Fruit fly (Drosophila melanogaster) whole organism, embryonic: Measurements from ENCODE around the gene CG14000.

ENCODE experiments used
- Abd-B ChIP-seq: fragments of 200-800 bp; sonication (Bioruptor generic); optimal IDR thresholded peaks from 2 replicates; lab custom pipeline; 2018; ENCODE audit warnings: missing biosample characterization, mild to moderate bottlenecking, missing genetic modification characterization, moderate library complexity
- CG1024 ChIP-seq: fragments of 200-800 bp; sonication (Bioruptor generic); IDR thresholded peaks from 2 replicates; pipeline ENCODE4 v1.3.6; 2022; ENCODE audit warnings: missing biosample characterization, missing genetic modification characterization
- CG10959 ChIP-seq: fragments of 200-800 bp; sonication (Bioruptor generic); IDR thresholded peaks from 2 replicates; pipeline ENCODE4 v1.3.6; 2022; ENCODE audit warnings: missing biosample characterization, missing genetic modification characterization
- CG11456 ChIP-seq: fragments of 200-800 bp; sonication (Bioruptor generic); IDR thresholded peaks from 3 replicates; pipeline ENCODE4 v1.3.6; 2022; ENCODE audit warnings: missing biosample characterization, missing genetic modification characterization
- CG12219 ChIP-seq: fragments of 200-800 bp; sonication (Bioruptor generic); optimal IDR thresholded peaks from 3 replicates; lab custom pipeline; 2018; ENCODE audit warnings: missing biosample characterization, mild to moderate bottlenecking, missing genetic modification characterization
- CG13296 ChIP-seq: fragments of 200-800 bp; sonication (Bioruptor generic); optimal IDR thresholded peaks from 3 replicates; lab custom pipeline; 2018; ENCODE audit warnings: missing biosample characterization, mild to moderate bottlenecking, missing genetic modification characterization
- CG13424 ChIP-seq: fragments of 200-800 bp; sonication (Bioruptor generic); optimal IDR thresholded peaks from 2 replicates; lab custom pipeline; 2019; ENCODE audit warnings: missing biosample characterization, mild to moderate bottlenecking, missing genetic modification characterization, moderate library complexity
- CG16815 ChIP-seq: fragments of 200-800 bp; sonication (Bioruptor generic); optimal IDR thresholded peaks from 3 replicates; lab custom pipeline; 2017; ENCODE audit warnings: missing biosample characterization, mild to moderate bottlenecking, missing genetic modification characterization
- CG1832 ChIP-seq: fragments of 200-800 bp; sonication (Bioruptor generic); optimal IDR thresholded peaks from 2 replicates; lab custom pipeline; 2017; ENCODE audit warnings: missing biosample characterization, mild to moderate bottlenecking, missing genetic modification characterization, inconsistent platforms
- CG18599 ChIP-seq: fragments of 200-800 bp; sonication (Bioruptor generic); optimal IDR thresholded peaks from 3 replicates; lab custom pipeline; 2017; ENCODE audit warnings: missing biosample characterization, missing genetic modification characterization, mild to moderate bottlenecking, moderate library complexity, missing genetic modification reagents
- CG2889 ChIP-seq: fragments of 200-800 bp; sonication (Bioruptor generic); IDR thresholded peaks from 3 replicates; pipeline ENCODE4 v1.3.6; 2022; ENCODE audit warnings: missing biosample characterization, missing genetic modification characterization
- CG3065 ChIP-seq: fragments of 200-800 bp; sonication (Bioruptor generic); optimal IDR thresholded peaks from 2 replicates; lab custom pipeline; 2016; ENCODE audit warnings: missing biosample characterization, missing genetic modification characterization
- CG31365 ChIP-seq: fragments of 200-800 bp; sonication (Bioruptor generic); optimal IDR thresholded peaks from 2 replicates; lab custom pipeline; 2018; ENCODE audit warnings: missing biosample characterization, mild to moderate bottlenecking, missing genetic modification characterization
- CG32532 ChIP-seq: fragments of 200-800 bp; sonication (Bioruptor generic); IDR thresholded peaks from 2 replicates; pipeline ENCODE4 v1.3.6; 2022; ENCODE audit warnings: missing biosample characterization, missing genetic modification characterization
- CG33213 ChIP-seq: fragments of 200-800 bp; sonication (Bioruptor generic); optimal IDR thresholded peaks from 3 replicates; lab custom pipeline; 2016; ENCODE audit warnings: missing biosample characterization, missing genetic modification characterization
- CG4282 ChIP-seq: fragments of 200-800 bp; sonication (Bioruptor generic); optimal IDR thresholded peaks from 2 replicates; lab custom pipeline; 2016; ENCODE audit warnings: missing biosample characterization, missing genetic modification characterization
- CG7987 ChIP-seq: fragments of 200-800 bp; sonication (Bioruptor generic); optimal IDR thresholded peaks from 2 replicates; lab custom pipeline; 2018; ENCODE audit warnings: missing biosample characterization, mild to moderate bottlenecking, missing genetic modification characterization, moderate library complexity
- CG8089 ChIP-seq: fragments of 200-800 bp; sonication (Bioruptor generic); optimal IDR thresholded peaks from 3 replicates; lab custom pipeline; 2016; ENCODE audit warnings: missing biosample characterization, missing genetic modification characterization
- CG8388 ChIP-seq: fragments of 200-800 bp; sonication (Bioruptor generic); optimal IDR thresholded peaks from 2 replicates; lab custom pipeline; 2019; ENCODE audit warnings: missing biosample characterization, mild to moderate bottlenecking, missing genetic modification characterization, moderate library complexity
- CG9727 ChIP-seq: fragments of 200-800 bp; sonication (Bioruptor generic); optimal IDR thresholded peaks from 3 replicates; lab custom pipeline; 2017; ENCODE audit warnings: missing biosample characterization, mild to moderate bottlenecking, missing genetic modification characterization
- CG9797 ChIP-seq: fragments of 200-800 bp; sonication (Bioruptor generic); optimal IDR thresholded peaks from 3 replicates; lab custom pipeline; 2018; ENCODE audit warnings: missing biosample characterization, mild to moderate bottlenecking, missing genetic modification characterization
- CHES-1-like ChIP-seq: fragments of 200-800 bp; sonication (Bioruptor generic); optimal IDR thresholded peaks from 2 replicates; lab custom pipeline; 2016; ENCODE audit warnings: missing biosample characterization, missing genetic modification characterization
- Doc2 ChIP-seq: fragments of 200-800 bp; sonication (Bioruptor generic); IDR thresholded peaks from 2 replicates; pipeline ENCODE4 v1.3.6; 2022; ENCODE audit warnings: missing biosample characterization, missing genetic modification characterization
- Fer1 ChIP-seq: fragments of 200-800 bp; sonication (Bioruptor generic); optimal IDR thresholded peaks from 2 replicates; lab custom pipeline; 2017; ENCODE audit warnings: missing biosample characterization, mild to moderate bottlenecking, missing genetic modification characterization
- GATAe ChIP-seq: fragments of 200-800 bp; sonication (Bioruptor generic); conservative IDR thresholded peaks from 2 replicates; pipeline ENCODE4 v1.3.6; 2022; ENCODE audit warnings: missing biosample characterization, missing genetic modification characterization
- Gsc ChIP-seq: fragments of 200-800 bp; sonication (Bioruptor generic); IDR thresholded peaks from 2 replicates; pipeline ENCODE4 v1.3.6; 2022; ENCODE audit warnings: missing biosample characterization, missing genetic modification characterization
- Lim3 ChIP-seq: fragments of 200-800 bp; sonication (Bioruptor generic); IDR thresholded peaks from 2 replicates; pipeline ENCODE4 v1.3.6; 2022; ENCODE audit warnings: missing biosample characterization, missing genetic modification characterization
- Lpt ChIP-seq: fragments of >200 bp; optimal IDR thresholded peaks from 2 replicates; lab custom pipeline; 2018; ENCODE audit warnings: missing biosample characterization, missing genetic modification characterization
- Optix ChIP-seq: fragments of 200-800 bp; sonication (Bioruptor generic); IDR thresholded peaks from 3 replicates; pipeline ENCODE4 v1.3.6; 2022; ENCODE audit warnings: missing biosample characterization, missing genetic modification characterization
- Pdp1 ChIP-seq, 2 experiments: fragments of 200-800 bp; sonication (Bioruptor generic); optimal IDR thresholded peaks; 3 replicates each; lab custom pipeline; 2016; ENCODE audit warnings: missing biosample characterization in 2 of 2, missing genetic modification characterization in 2 of 2, mild to moderate bottlenecking in 1 of 2, moderate library complexity in 1 of 2
- Spps ChIP-seq: fragments of 200-800 bp; sonication (Bioruptor generic); optimal IDR thresholded peaks from 2 replicates; lab custom pipeline; 2018; ENCODE audit warnings: missing biosample characterization, mild to moderate bottlenecking, missing genetic modification characterization
- Sry-δ ChIP-seq: fragments of 200-800 bp; sonication (Bioruptor generic); optimal IDR thresholded peaks from 2 replicates; lab custom pipeline; 2016; ENCODE audit warnings: missing biosample characterization, missing genetic modification characterization
- Taf1 ChIP-seq: fragments of 200-800 bp; sonication (Bioruptor generic); IDR thresholded peaks from 2 replicates; pipeline ENCODE4 v1.3.6; 2022; ENCODE audit warnings: missing biosample characterization, missing genetic modification characterization
- ap ChIP-seq: fragments of 200-800 bp; sonication (Bioruptor generic); IDR thresholded peaks from 2 replicates; pipeline ENCODE4 v1.3.6; 2022; ENCODE audit warnings: missing biosample characterization, missing genetic modification characterization
- dm ChIP-seq: fragments of 200-800 bp; sonication (Bioruptor generic); optimal IDR thresholded peaks from 3 replicates; lab custom pipeline; 2016; ENCODE audit warnings: missing biosample characterization, missing genetic modification characterization
- esg ChIP-seq: fragments of 200-800 bp; sonication (Bioruptor generic); conservative IDR thresholded peaks from 2 replicates; pipeline ENCODE4 v1.3.6; 2022; ENCODE audit warnings: missing biosample characterization, missing genetic modification characterization
- gce ChIP-seq: fragments of 200-800 bp; sonication (Bioruptor generic); IDR thresholded peaks from 3 replicates; pipeline ENCODE4 v1.3.6; 2022; ENCODE audit warnings: missing biosample characterization, missing genetic modification characterization
- grn ChIP-seq: fragments of 200-800 bp; sonication (Bioruptor generic); optimal IDR thresholded peaks from 3 replicates; lab custom pipeline; 2017; ENCODE audit warnings: missing biosample characterization, missing genetic modification characterization
- lbe ChIP-seq: fragments of 200-800 bp; sonication (Bioruptor generic); optimal IDR thresholded peaks from 2 replicates; lab custom pipeline; 2016; ENCODE audit warnings: missing biosample characterization, mild to moderate bottlenecking, missing genetic modification characterization
- nmo ChIP-seq: fragments of 200-800 bp; sonication (Bioruptor generic); optimal IDR thresholded peaks from 2 replicates; lab custom pipeline; 2018; ENCODE audit warnings: missing biosample characterization, mild to moderate bottlenecking, missing genetic modification characterization, moderate library complexity
- nom ChIP-seq: fragments of 200-800 bp; sonication (Bioruptor generic); optimal IDR thresholded peaks from 2 replicates; lab custom pipeline; 2017; ENCODE audit warnings: missing biosample characterization, missing genetic modification characterization, mild to moderate bottlenecking, moderate library complexity, missing genetic modification reagents
- psq ChIP-seq: fragments of 200-800 bp; sonication (Bioruptor generic); optimal IDR thresholded peaks from 2 replicates; lab custom pipeline; 2017; ENCODE audit warnings: missing biosample characterization, missing genetic modification characterization
- scrt ChIP-seq: fragments of 200-800 bp; sonication (Bioruptor generic); optimal IDR thresholded peaks from 2 replicates; lab custom pipeline; 2018; ENCODE audit warnings: missing biosample characterization, mild to moderate bottlenecking, missing genetic modification characterization, moderate library complexity
- sima ChIP-seq: fragments of 200-800 bp; sonication (Bioruptor generic); optimal IDR thresholded peaks from 2 replicates; lab custom pipeline; 2016; ENCODE audit warnings: missing biosample characterization, missing genetic modification characterization
- so ChIP-seq: fragments of 200-800 bp; sonication (Bioruptor generic); IDR thresholded peaks from 3 replicates; pipeline ENCODE4 v1.3.6; 2022; ENCODE audit warnings: missing biosample characterization, missing genetic modification characterization
- trem ChIP-seq: fragments of 200-800 bp; optimal IDR thresholded peaks from 3 replicates; lab custom pipeline; 2019; ENCODE audit warnings: missing biosample characterization, mild to moderate bottlenecking, missing genetic modification characterization, moderate library complexity
- twi ChIP-seq: fragments of 200-800 bp; optimal IDR thresholded peaks from 2 replicates; lab custom pipeline; 2019; ENCODE audit warnings: missing biosample characterization, mild to moderate bottlenecking, missing genetic modification characterization, moderate library complexity
- wek ChIP-seq: fragments of 200-800 bp; sonication (Bioruptor generic); optimal IDR thresholded peaks from 3 replicates; lab custom pipeline; 2018; ENCODE audit warnings: missing biosample characterization, mild to moderate bottlenecking, missing genetic modification characterization, moderate library complexity
- yki ChIP-seq: fragments of >200 bp; optimal IDR thresholded peaks from 3 replicates; lab custom pipeline; 2018

Gene CG14000

dm6 chr2L:5906893-5907850, 2.9 kb downstream of the CG14000 start, which contains the start of gene bchs (continued):
- TF ChIP-seq esg (no peak), psq (GFP tag; lab: Kevin White, UChicago) (peak; percentile 97), Lpt (GFP tag; lab: Kevin White, UChicago) (no peak), nmo (GFP tag; lab: Kevin White, UChicago) (peak; percentile 35), CG16815 (GFP tag; lab: Kevin White, UChicago) (no peak), CG7987 (GFP tag; lab: Kevin White, UChicago) (peak; percentile 92), CG2889 (no peak), CG9797 (peak; percentile 17), so (GFP tag; lab: Robert Waterston, UW) (peak; percentile 86; the same call in 2 of the 3 replicates), Fer1 (GFP tag; lab: Kevin White, UChicago) (peak; percentile 96), trem (tag; lab: Kevin White, UChicago) (peak; percentile 26), scrt (GFP tag; lab: Kevin White, UChicago) (peak; percentile 89), sima (GFP tag; lab: Kevin White, UChicago) (peak; percentile 59), CG1024 (GFP tag; lab: Robert Waterston, UW) (peak; percentile 80; the same call in 1 of the 2 replicates), Spps (tag; lab: Kevin White, UChicago) (peak; percentile 76), CG10959 (GFP tag; lab: Robert Waterston, UW) (peak; percentile 44), Sry-δ (GFP tag; lab: Kevin White, UChicago) (peak; percentile 42), CG9727 (peak; percentile 89), dm (GFP tag; lab: Kevin White, UChicago) (peak; percentile 61), Taf1 (GFP tag; lab: Robert Waterston, UW) (peak; percentile 38; the same call in 1 of the 2 replicates), Abd-B (no peak), gce (GFP tag; lab: Robert Waterston, UW) (peak; percentile 93), CG18599 (GFP tag; lab: Kevin White, UChicago) (peak; percentile 97), Doc2 (GFP tag; lab: Robert Waterston, UW) (no peak), yki (lab: Kevin White, UChicago) (no peak), twi (tag; lab: Kevin White, UChicago) (no peak), CG32532 (GFP tag; lab: Robert Waterston, UW) (peak; percentile 42; the same call in 1 of the 2 replicates), ap (GFP tag; lab: Robert Waterston, UW) (peak; percentile 39; the same call in 1 of the 2 replicates), Lim3 (GFP tag; lab: Robert Waterston, UW) (no peak), CG1832 (GFP tag; lab: Kevin White, UChicago) (peak; percentile 45), GATAe (GFP tag; lab: Robert Waterston, UW) (no peak), CHES-1-like (GFP tag; lab: Kevin White, UChicago) (peak; percentile 90), wek (GFP tag; lab: Kevin White, UChicago) (peak; percentile 96), CG12219 (GFP tag; lab: Kevin White, UChicago) (peak; percentile 88), lbe (GFP tag; lab: Kevin White, UChicago) (no peak), CG4282 (GFP tag; lab: Kevin White, UChicago) (peak; percentile 57), CG31365 (peak; percentile 89), CG11456 (GFP tag; lab: Robert Waterston, UW) (peak; percentile 74; the same call in 2 of the 3 replicates), Optix (GFP tag; lab: Robert Waterston, UW) (no peak; the same call in 2 of the 3 replicates), CG13424 (tag; lab: Kevin White, UChicago) (peak; percentile 85), grn (GFP tag; lab: Kevin White, UChicago) (peak; percentile 96), CG3065 (GFP tag; lab: Kevin White, UChicago) (peak; percentile 61), CG33213 (no peak), CG13296 (GFP tag; lab: Kevin White, UChicago) (peak; percentile 92), CG8089 (GFP tag; lab: Kevin White, UChicago) (peak; percentile 88), Gsc (GFP tag; lab: Robert Waterston, UW) (no peak), CG8388 (GFP tag; lab: Kevin White, UChicago) (peak; percentile 65), nom (GFP tag; lab: Kevin White, UChicago) (no peak), Pdp1 (GFP tag; optimal IDR thresholded peaks at IDR 0.05; lab: Kevin White, UChicago) (peak in 1 of 2 experiments; percentile 62)
